Worm (Caenorhabditis elegans) whole organism, late embryonic: ENCODE data around the gene mif-1.

Experiments used
- ceh-2 ChIP-seq: sonication (generic microtip); optimal IDR thresholded peaks from 2 replicates; lab custom pipeline; 2016; ENCODE audit warnings: missing genotype, missing genetic modification characterization, missing compliant biosample characterization
- ref-2 ChIP-seq: sonication (generic microtip); optimal IDR thresholded peaks from 2 replicates; lab custom pipeline; 2016; ENCODE audit warnings: missing genetic modification characterization, missing compliant biosample characterization
- sdc-2 ChIP-seq: sonication (generic microtip); optimal IDR thresholded peaks from 2 replicates; lab custom pipeline; 2016; ENCODE audit warnings: missing genotype, missing genetic modification characterization, missing compliant biosample characterization
- unc-3 ChIP-seq, 2 experiments: fragments of 200-800 bp in 1 of 2; sonication (Bioruptor generic) in 1 of 2; sonication (generic microtip) in 1 of 2; conservative IDR thresholded peaks in 1 of 2; optimal IDR thresholded peaks in 1 of 2; 2 replicates each; pipeline versions ENCODE4 v1.3.6 to Lab custom; 2016 to 2022; ENCODE audit warnings: missing compliant biosample characterization in 2 of 2, missing genetic modification characterization in 2 of 2, missing genetic modification reagents in 1 of 2

DNA sequence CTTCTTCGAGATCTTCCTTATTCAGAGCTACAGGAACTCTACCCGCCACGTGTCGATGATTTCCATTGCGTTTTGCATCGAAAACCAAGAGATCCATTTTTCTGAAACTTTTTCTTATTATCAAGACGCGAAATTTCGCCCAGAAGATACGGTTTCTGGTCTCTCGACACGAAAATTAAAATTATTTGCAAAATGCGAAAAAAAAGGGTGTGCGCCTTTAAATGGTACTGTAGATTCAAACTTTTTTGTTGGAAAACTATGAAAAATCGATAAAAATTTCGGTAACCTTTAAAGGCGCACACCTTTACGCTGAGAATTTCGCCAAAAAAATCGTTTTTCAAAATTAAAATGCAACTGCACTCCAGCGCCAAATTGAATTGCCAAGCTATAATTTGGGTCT, 50.2 kb downstream of the mif-1 start, which contains the start of gene tsen-2:
- TF ChIP-seq ref-2 (tag; lab: Kevin White, UChicago), result no peak
- TF ChIP-seq unc-3 (GFP tag; conservative IDR thresholded peaks at IDR 0.05; lab: Robert Waterston, UW), result no peak
- no peak for TF ChIP-seq unc-3 (tag; optimal IDR thresholded peaks at IDR 0.05; lab: Kevin White, UChicago)
- TF ChIP-seq sdc-2, result no peak
- no peak for TF ChIP-seq ceh-2 (tag; lab: Kevin White, UChicago)
